Worm (Caenorhabditis elegans) whole organism, midembryonic: ENCODE results near the gene gtf-2E1.

ENCODE experiments used
- T22C8.4 ChIP-seq: fragments of 200-800 bp; sonication (Bioruptor generic); IDR thresholded peaks from 2 replicates; pipeline ENCODE4 v1.3.6; 2022; ENCODE audit warnings: missing genetic modification characterization, missing compliant biosample characterization
- cog-1 ChIP-seq: sonication (generic microtip); optimal IDR thresholded peaks from 2 replicates; lab custom pipeline; 2016; ENCODE audit warnings: missing genetic modification characterization, missing compliant biosample characterization
- flt-1 ChIP-seq: fragments of 200-800 bp; sonication (Bioruptor generic); IDR thresholded peaks from 2 replicates; pipeline ENCODE4 v1.3.6; 2022; ENCODE audit warnings: missing genetic modification characterization, missing compliant biosample characterization
- klf-2 ChIP-seq: fragments of 200-800 bp; sonication (Bioruptor generic); conservative IDR thresholded peaks from 2 replicates; pipeline ENCODE4 v1.3.6; 2022; ENCODE audit warnings: missing genetic modification reagents, missing genetic modification characterization, missing compliant biosample characterization
- med-1 ChIP-seq: sonication (generic microtip); optimal IDR thresholded peaks from 2 replicates; lab custom pipeline; 2017; ENCODE audit warnings: missing genetic modification characterization, mild to moderate bottlenecking, missing compliant biosample characterization, antibody characterized with exemption, missing genetic modification reagents; ENCODE audit not compliant: insufficient read depth
- ref-1 ChIP-seq: fragments of 200-800 bp; sonication (Bioruptor generic); conservative IDR thresholded peaks from 2 replicates; pipeline ENCODE4 v1.3.6; 2022; ENCODE audit warnings: missing genetic modification reagents, missing genetic modification characterization, missing compliant biosample characterization
- tab-1 ChIP-seq: fragments of 200-800 bp; sonication (Bioruptor generic); IDR thresholded peaks from 2 replicates; pipeline ENCODE4 v1.3.6; 2022; ENCODE audit warnings: missing genetic modification characterization, missing compliant biosample characterization
- ztf-23 ChIP-seq: fragments of 200-800 bp; sonication (Bioruptor generic); IDR thresholded peaks from 2 replicates; pipeline ENCODE4 v1.3.6; 2022; ENCODE audit warnings: missing genetic modification reagents, missing genetic modification characterization, missing compliant biosample characterization

- TF ChIP-seq ref-1 (GFP tag; lab: Robert Waterston, UW), result no peak
- no peak for TF ChIP-seq T22C8.4
- no peak for TF ChIP-seq flt-1
- no peak for TF ChIP-seq tab-1 (GFP tag; lab: Robert Waterston, UW)
- TF ChIP-seq klf-2 (GFP tag; lab: Robert Waterston, UW), result no peak
- no peak for TF ChIP-seq med-1
- no peak for TF ChIP-seq cog-1 (tag; lab: Kevin White, UChicago)
- TF ChIP-seq ztf-23, result no peak
Measured at ce11 chrIV:17216048-17216447, 39.1 kb upstream of the gtf-2E1 start, which contains the start of gene Y116A8B.1.
